Worm (Caenorhabditis elegans): Measurements from ENCODE around the gene tnt-4.

The tnt-4 gene

DNA sequence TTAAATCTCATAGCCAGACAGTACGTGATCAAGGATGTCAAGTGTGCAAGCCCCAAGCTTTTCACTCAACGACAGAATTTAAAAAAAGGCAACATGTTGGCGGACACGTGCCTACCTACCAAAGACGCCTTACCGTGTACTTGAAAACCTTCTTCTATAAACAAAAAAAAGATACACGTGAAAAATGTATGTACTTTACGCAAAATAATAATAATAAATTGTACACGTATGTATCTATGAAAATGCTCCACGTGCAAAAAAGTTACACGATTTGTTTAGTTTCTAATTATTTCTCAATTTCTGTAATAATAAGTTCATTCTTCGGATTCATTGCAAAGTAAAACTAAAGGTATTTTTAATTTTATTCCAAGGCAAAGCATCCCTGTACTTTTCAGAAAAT, 11.9 kb upstream of the tnt-4 start, which contains the start of gene cysl-4:
cysl-4 (plus strand) TSS at position 301 of the 400 bp plus-strand sequence.
- no peak for TF ChIP-seq unc-39 (tag; optimal IDR thresholded peaks at IDR 0.05)
- no peak for TF ChIP-seq aly-2 (tag; optimal IDR thresholded peaks at IDR 0.05)
- TF ChIP-seq fos-1 (tag; optimal IDR thresholded peaks at IDR 0.05) = no peak
- TF ChIP-seq mml-1 (tag; optimal IDR thresholded peaks at IDR 0.05) = no peak
- no peak for TF ChIP-seq ceh-9 (tag; optimal IDR thresholded peaks at IDR 0.05)
- no peak for TF ChIP-seq sea-2 (GFP tag; optimal IDR thresholded peaks at IDR 0.05)
- TF ChIP-seq lsy-12 (tag; optimal IDR thresholded peaks at IDR 0.05) = no peak
- no peak for TF ChIP-seq snpc-4 (tag; optimal IDR thresholded peaks at IDR 0.05)
- no peak for TF ChIP-seq nhr-28 (tag; optimal IDR thresholded peaks at IDR 0.05)
- no peak for TF ChIP-seq ZK546.5 (tag; optimal IDR thresholded peaks at IDR 0.05)
- no peak for TF ChIP-seq daf-12 (tag; optimal IDR thresholded peaks at IDR 0.05)
- no peak for TF ChIP-seq hmg-11 (tag; optimal IDR thresholded peaks at IDR 0.05)
- TF ChIP-seq nhr-43 (tag; optimal IDR thresholded peaks at IDR 0.05; ENCODE audit: poor library complexity, severe bottlenecking) = no peak
- TF ChIP-seq elt-3 (tag; optimal IDR thresholded peaks at IDR 0.05) = no peak
- TF ChIP-seq ztf-4 (tag; optimal IDR thresholded peaks at IDR 0.05) = no peak
- no peak for TF ChIP-seq R02D3.7 (tag; optimal IDR thresholded peaks at IDR 0.05)
- TF ChIP-seq unc-62 (GFP tag; optimal IDR thresholded peaks at IDR 0.05) = no peak
- TF ChIP-seq pha-4 (tag; optimal IDR thresholded peaks at IDR 0.05) = no peak
- TF ChIP-seq egl-5 (tag; optimal IDR thresholded peaks at IDR 0.05) = no peak

DNA sequence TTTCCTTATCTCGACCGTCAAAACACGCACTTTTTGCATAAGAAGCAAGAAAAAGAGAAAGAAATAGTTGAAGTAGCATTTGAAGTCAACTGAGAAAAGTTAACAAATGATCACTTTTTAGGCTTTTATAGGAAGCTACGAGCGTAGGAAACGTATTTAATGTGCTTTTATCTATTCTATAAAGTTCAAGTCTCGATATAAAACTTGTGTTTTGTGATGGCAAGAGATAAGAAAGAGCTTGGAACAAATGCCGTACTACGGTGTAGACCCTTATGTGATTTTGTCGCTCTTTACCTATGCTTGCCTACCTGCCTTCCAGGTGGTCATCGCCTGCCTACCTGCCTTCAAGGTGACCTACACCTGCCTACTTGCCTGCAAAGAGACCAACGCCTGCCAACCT, 11.5 kb upstream of the tnt-4 start, which contains the start of gene clec-206:
clec-206 (minus strand) TSS at position 101 of the 400 bp plus-strand sequence.
- TF ChIP-seq lsy-12 (tag; optimal IDR thresholded peaks at IDR 0.05) (no peak), ceh-9 (tag; optimal IDR thresholded peaks at IDR 0.05) (no peak), ceh-28 (tag; optimal IDR thresholded peaks at IDR 0.05) (no peak), ama-1 (optimal IDR thresholded peaks at IDR 0.05) (no peak), lin-39 (tag; optimal IDR thresholded peaks at IDR 0.05) (no peak), fos-1 (tag; optimal IDR thresholded peaks at IDR 0.05) (no peak), nhr-23 (tag; optimal IDR thresholded peaks at IDR 0.05) (no peak), fkh-2 (tag; optimal IDR thresholded peaks at IDR 0.05) (no peak)

DNA sequence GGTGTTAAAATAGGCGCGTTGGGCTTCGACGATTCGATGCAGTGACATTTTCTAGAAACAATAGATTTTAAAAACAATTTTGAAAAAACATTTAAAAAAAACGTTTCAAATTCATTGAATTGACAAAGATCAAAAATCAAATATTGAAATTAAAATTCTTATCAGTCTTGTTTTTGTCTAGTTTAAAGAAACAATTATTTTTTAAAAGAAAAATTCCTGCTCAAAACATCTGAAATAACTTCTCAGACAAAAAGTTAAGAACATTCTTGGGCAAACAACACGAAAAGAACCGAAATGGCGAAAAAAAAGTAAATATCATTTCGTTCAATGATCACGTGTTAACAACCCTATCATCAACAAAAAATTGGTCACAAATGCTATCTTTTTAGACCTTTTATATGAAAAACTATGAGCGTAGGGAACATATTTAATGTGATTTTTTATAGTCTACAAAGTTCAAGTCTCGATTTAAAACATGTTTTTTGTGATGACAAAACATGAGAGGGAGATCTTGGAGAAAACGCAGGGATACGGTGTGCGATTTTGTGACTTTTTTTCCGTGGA, 6.9 kb upstream of the tnt-4 start, which contains the start of gene alh-5:
alh-5 (minus strand) TSS at position 51 of the 564 bp plus-strand sequence.
- TF ChIP-seq elt-2 (tag; optimal IDR thresholded peaks at IDR 0.05) (peak; percentile 48), nhr-237 (tag; optimal IDR thresholded peaks at IDR 0.05) (no peak), mml-1 (tag; optimal IDR thresholded peaks at IDR 0.05) (no peak), mdl-1 (tag; optimal IDR thresholded peaks at IDR 0.05) (no peak), ZK546.5 (tag; optimal IDR thresholded peaks at IDR 0.05) (no peak), ama-1 (optimal IDR thresholded peaks at IDR 0.05) (no peak), elt-1 (tag; optimal IDR thresholded peaks at IDR 0.05) (no peak), R02D3.7 (tag; optimal IDR thresholded peaks at IDR 0.05) (no peak), pqm-1 (tag; optimal IDR thresholded peaks at IDR 0.05) (peak; percentile 56), fos-1 (tag; optimal IDR thresholded peaks at IDR 0.05) (no peak), nhr-76 (tag; optimal IDR thresholded peaks at IDR 0.05) (no peak), egl-27 (tag; optimal IDR thresholded peaks at IDR 0.05) (no peak), skn-1 (tag; optimal IDR thresholded peaks at IDR 0.05) (no peak), unc-39 (tag; optimal IDR thresholded peaks at IDR 0.05) (no peak), nhr-43 (tag; optimal IDR thresholded peaks at IDR 0.05; ENCODE audit: poor library complexity, severe bottlenecking) (no peak), pha-4 (tag; optimal IDR thresholded peaks at IDR 0.05) (peak; percentile 86), jun-1 (tag; optimal IDR thresholded peaks at IDR 0.05) (peak; percentile 2), nhr-28 (tag; optimal IDR thresholded peaks at IDR 0.05) (no peak), elt-3 (tag; optimal IDR thresholded peaks at IDR 0.05) (no peak)

DNA sequence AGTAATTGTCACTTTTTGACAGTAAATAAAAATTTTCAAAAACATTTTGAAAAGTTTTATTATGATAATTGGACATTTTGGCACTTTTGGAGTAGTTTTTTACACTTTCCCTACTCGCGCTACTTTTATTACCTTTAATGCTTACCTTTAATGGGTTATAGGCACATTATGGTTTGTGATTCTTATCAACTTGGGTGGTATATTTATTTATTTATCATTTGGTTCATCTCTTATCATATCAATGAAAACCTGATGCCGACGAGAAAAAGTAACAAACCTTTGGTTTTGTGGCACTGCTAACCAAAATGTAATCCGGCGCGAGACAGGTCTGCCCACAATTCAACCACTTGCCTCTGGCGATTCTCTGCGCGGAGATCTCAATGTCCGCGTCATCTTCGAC, 5.6 kb upstream of the tnt-4 start:
- TF ChIP-seq nhr-43 (tag; optimal IDR thresholded peaks at IDR 0.05; ENCODE audit: poor library complexity, severe bottlenecking) (no peak), elt-2 (tag; optimal IDR thresholded peaks at IDR 0.05) (peak; percentile 45), pha-4 (tag; optimal IDR thresholded peaks at IDR 0.05) (peak; percentile 7)

DNA sequence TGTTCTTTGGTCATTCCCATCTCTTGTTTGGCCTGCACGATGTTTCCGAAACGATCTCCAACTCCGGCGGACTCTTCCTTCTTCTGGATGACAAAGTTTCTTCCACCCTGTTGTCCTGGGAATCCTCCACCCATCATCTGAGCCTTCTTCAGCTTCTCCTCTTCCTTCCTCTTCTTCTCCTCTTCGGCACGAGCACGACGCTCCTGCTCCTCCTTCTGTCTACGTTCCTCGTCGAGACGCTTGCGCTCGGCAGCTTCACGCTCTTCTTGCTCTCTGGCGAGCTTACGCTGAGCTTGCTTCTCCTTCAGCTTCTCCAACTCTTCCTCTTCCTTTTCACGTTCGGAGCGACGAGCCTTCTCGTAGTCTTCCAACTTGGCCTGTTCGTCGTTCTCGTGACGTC, 1.3 kb downstream of the tnt-4 start:
- TF ChIP-seq zag-1 (tag; optimal IDR thresholded peaks at IDR 0.05) = no peak
- no peak for TF ChIP-seq pqm-1 (tag; optimal IDR thresholded peaks at IDR 0.05)
- TF ChIP-seq elt-1 (tag; optimal IDR thresholded peaks at IDR 0.05) = no peak
- no peak for TF ChIP-seq ztf-4 (tag; optimal IDR thresholded peaks at IDR 0.05)
- TF ChIP-seq nhr-11 (tag; optimal IDR thresholded peaks at IDR 0.05) = no peak
- TF ChIP-seq snpc-4 (tag; optimal IDR thresholded peaks at IDR 0.05) = no peak
- no peak for TF ChIP-seq nhr-237 (tag; optimal IDR thresholded peaks at IDR 0.05)
- no peak for TF ChIP-seq nhr-12 (tag; optimal IDR thresholded peaks at IDR 0.05)
- TF ChIP-seq nhr-76 (tag; optimal IDR thresholded peaks at IDR 0.05) = no peak
- TF ChIP-seq nhr-25 (tag; optimal IDR thresholded peaks at IDR 0.05) = no peak
- TF ChIP-seq tbx-2 (tag; optimal IDR thresholded peaks at IDR 0.05) = no peak
- no peak for TF ChIP-seq nhr-77 (tag; optimal IDR thresholded peaks at IDR 0.05)
- TF ChIP-seq ceh-82 (tag; optimal IDR thresholded peaks at IDR 0.05) = no peak
- no peak for TF ChIP-seq ceh-9 (tag; optimal IDR thresholded peaks at IDR 0.05)
- TF ChIP-seq nhr-43 (tag; optimal IDR thresholded peaks at IDR 0.05; ENCODE audit: poor library complexity, severe bottlenecking) = no peak
- TF ChIP-seq sea-2 (GFP tag; optimal IDR thresholded peaks at IDR 0.05) = no peak
- TF ChIP-seq skn-1 (tag; optimal IDR thresholded peaks at IDR 0.05) = no peak

All from whole organism, L3 larva.